Fruit fly (Drosophila melanogaster) S2 (cell line): ENCODE results near the gene Snm1.

Experiments
- CG8478 ChIP-seq: fragments of >200 bp; optimal IDR thresholded peaks from 2 replicates; lab custom pipeline; 2018
- CTCF ChIP-seq, 2 experiments: fragments of >200 bp; optimal IDR thresholded peaks; 2 replicates each; lab custom pipeline; 2018

DNA sequence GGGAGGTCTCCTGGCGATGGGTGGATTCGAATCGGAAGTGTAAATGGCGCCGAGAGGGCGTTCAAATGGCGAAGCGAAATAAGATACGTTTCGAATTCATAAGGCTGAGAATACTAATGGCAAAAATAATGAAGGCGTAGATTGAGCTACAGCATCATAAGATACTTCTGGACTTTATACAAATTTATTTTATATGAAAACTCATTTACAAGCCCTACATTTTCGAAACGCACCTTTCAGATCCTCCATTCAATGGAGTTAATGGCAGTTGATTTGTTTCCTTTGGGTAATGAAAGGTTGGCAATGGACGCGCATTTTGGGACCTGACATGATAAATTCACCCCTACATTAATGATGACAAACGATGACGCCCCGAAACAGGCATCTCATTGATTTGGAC is 40.1 kb upstream of the Snm1 start:
- no peak for TF ChIP-seq CG8478 (lab: Kevin White, UChicago)
- no peak for TF ChIP-seq CTCF (optimal IDR thresholded peaks at IDR 0.05; lab: Kevin White, UChicago)
